Worm (Caenorhabditis elegans) whole organism, midembryonic: ENCODE data around the gene srw-115.

Source experiments
- T22C8.4 ChIP-seq: fragments of 200-800 bp; sonication (Bioruptor generic); IDR thresholded peaks from 2 replicates; pipeline ENCODE4 v1.3.6; 2022; ENCODE audit warnings: missing genetic modification characterization, missing compliant biosample characterization
- cog-1 ChIP-seq: sonication (generic microtip); optimal IDR thresholded peaks from 2 replicates; lab custom pipeline; 2016; ENCODE audit warnings: missing genetic modification characterization, missing compliant biosample characterization
- flt-1 ChIP-seq: fragments of 200-800 bp; sonication (Bioruptor generic); IDR thresholded peaks from 2 replicates; pipeline ENCODE4 v1.3.6; 2022; ENCODE audit warnings: missing genetic modification characterization, missing compliant biosample characterization
- klf-2 ChIP-seq: fragments of 200-800 bp; sonication (Bioruptor generic); conservative IDR thresholded peaks from 2 replicates; pipeline ENCODE4 v1.3.6; 2022; ENCODE audit warnings: missing genetic modification reagents, missing genetic modification characterization, missing compliant biosample characterization
- med-1 ChIP-seq: sonication (generic microtip); optimal IDR thresholded peaks from 2 replicates; lab custom pipeline; 2017; ENCODE audit warnings: missing genetic modification characterization, mild to moderate bottlenecking, missing compliant biosample characterization, antibody characterized with exemption, missing genetic modification reagents; ENCODE audit not compliant: insufficient read depth
- ref-1 ChIP-seq: fragments of 200-800 bp; sonication (Bioruptor generic); conservative IDR thresholded peaks from 2 replicates; pipeline ENCODE4 v1.3.6; 2022; ENCODE audit warnings: missing genetic modification reagents, missing genetic modification characterization, missing compliant biosample characterization
- tab-1 ChIP-seq: fragments of 200-800 bp; sonication (Bioruptor generic); IDR thresholded peaks from 2 replicates; pipeline ENCODE4 v1.3.6; 2022; ENCODE audit warnings: missing genetic modification characterization, missing compliant biosample characterization
- ztf-23 ChIP-seq: fragments of 200-800 bp; sonication (Bioruptor generic); IDR thresholded peaks from 2 replicates; pipeline ENCODE4 v1.3.6; 2022; ENCODE audit warnings: missing genetic modification reagents, missing genetic modification characterization, missing compliant biosample characterization
- ztf-29 ChIP-seq: fragments of 200-800 bp; sonication (Bioruptor generic); IDR thresholded peaks from 2 replicates; pipeline ENCODE4 v1.3.6; 2022; ENCODE audit warnings: missing genetic modification reagents, missing genetic modification characterization, missing compliant biosample characterization

srw-115 gene

DNA sequence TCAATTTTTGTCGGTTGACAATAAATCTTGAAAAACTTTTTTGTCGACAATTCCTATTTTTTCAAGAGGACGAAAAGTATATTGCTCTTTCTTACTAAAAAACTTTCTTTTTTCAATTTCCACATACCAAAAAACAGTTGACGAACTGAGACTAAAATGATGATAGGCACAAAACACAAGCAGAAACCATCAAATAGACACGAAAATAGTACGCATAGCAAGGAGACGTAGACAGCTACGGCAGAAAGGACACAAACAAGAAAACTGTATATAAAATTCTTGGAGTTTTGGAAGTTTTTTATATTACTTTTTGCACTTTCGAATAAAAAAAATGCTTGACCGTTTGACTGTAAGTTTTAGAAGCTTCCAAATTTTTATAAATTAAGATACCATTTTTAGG, 20.5 kb upstream of the srw-115 start, which contains the start of gene K12D9.1:
TSS of gene K12D9.1 (plus strand) at position 301 of the 400 bp plus-strand sequence.
- TF ChIP-seq tab-1 (GFP tag; lab: Robert Waterston, UW) (no peak), med-1 (GFP tag; lab: Kevin White, UChicago) (no peak), ztf-29 (GFP tag; lab: Robert Waterston, UW) (no peak), T22C8.4 (GFP tag; lab: Robert Waterston, UW) (no peak), ref-1 (GFP tag; lab: Robert Waterston, UW) (no peak), klf-2 (GFP tag; lab: Robert Waterston, UW) (no peak), flt-1 (GFP tag; lab: Robert Waterston, UW) (no peak), ztf-23 (GFP tag; lab: Robert Waterston, UW) (no peak), cog-1 (tag; lab: Kevin White, UChicago) (no peak)

DNA sequence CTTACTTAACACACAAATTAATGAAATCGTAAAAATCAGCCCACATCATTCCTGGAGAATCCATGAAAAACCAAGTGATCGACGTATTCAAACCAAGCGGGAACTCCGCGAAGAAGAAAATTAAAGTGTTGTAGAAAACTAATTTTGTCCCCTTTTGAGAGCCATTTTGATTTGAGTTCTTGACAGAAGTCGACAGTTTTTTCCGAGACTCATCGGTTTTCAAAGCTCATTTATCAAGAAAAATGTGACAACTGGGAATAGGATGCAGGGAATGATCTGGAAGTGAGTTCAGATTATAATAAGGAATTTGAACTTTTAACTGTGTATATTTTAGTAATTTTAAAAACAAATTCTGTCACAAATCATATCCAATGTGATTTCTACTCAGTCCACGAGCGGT, 17.7 kb upstream of the srw-115 start, which contains the start of gene srw-135:
TSS of gene srw-135 (minus strand) at position 101 of the 400 bp plus-strand sequence.
- TF ChIP-seq med-1 (GFP tag; lab: Kevin White, UChicago), result no peak
- TF ChIP-seq ztf-29 (GFP tag; lab: Robert Waterston, UW), result no peak
- no peak for TF ChIP-seq flt-1 (GFP tag; lab: Robert Waterston, UW)
- no peak for TF ChIP-seq klf-2 (GFP tag; lab: Robert Waterston, UW)

ce11 chrV:3010468-3010867, 16.8 kb upstream of the srw-115 start, which contains the start of gene srw-136:
srw-136 (minus strand) TSS chrV:3010568.
- no peak for TF ChIP-seq flt-1 (GFP tag; lab: Robert Waterston, UW)

- no peak for TF ChIP-seq ztf-23 (GFP tag; lab: Robert Waterston, UW)
- no peak for TF ChIP-seq T22C8.4 (GFP tag; lab: Robert Waterston, UW)
- no peak for TF ChIP-seq ref-1 (GFP tag; lab: Robert Waterston, UW)
- TF ChIP-seq flt-1 (GFP tag; lab: Robert Waterston, UW), result no peak
- no peak for TF ChIP-seq cog-1 (tag; lab: Kevin White, UChicago)
- TF ChIP-seq tab-1 (GFP tag; lab: Robert Waterston, UW), result no peak
- no peak for TF ChIP-seq ztf-29 (GFP tag; lab: Robert Waterston, UW)
- TF ChIP-seq med-1 (GFP tag; lab: Kevin White, UChicago), result no peak
- TF ChIP-seq klf-2 (GFP tag; lab: Robert Waterston, UW), result no peak
These were observed 12.2 kb upstream of the srw-115 start, which contains the start of gene srw-112 for ce11 chrV:3005964-3006363. srw-112 (minus strand) TSS chrV:3006064.

ce11 chrV:2999736-3000135, 6.0 kb upstream of the srw-115 start, which contains the start of gene srw-119:
srw-119 (minus strand) TSS chrV:2999836.
- no peak for TF ChIP-seq cog-1 (tag; lab: Kevin White, UChicago)
- TF ChIP-seq ref-1 (GFP tag; lab: Robert Waterston, UW), result no peak
- no peak for TF ChIP-seq tab-1 (GFP tag; lab: Robert Waterston, UW)
- no peak for TF ChIP-seq ztf-23 (GFP tag; lab: Robert Waterston, UW)
- TF ChIP-seq med-1 (GFP tag; lab: Kevin White, UChicago), result no peak
- TF ChIP-seq ztf-29 (GFP tag; lab: Robert Waterston, UW), result no peak
- no peak for TF ChIP-seq klf-2 (GFP tag; lab: Robert Waterston, UW)
- no peak for TF ChIP-seq flt-1 (GFP tag; lab: Robert Waterston, UW)
- no peak for TF ChIP-seq T22C8.4 (GFP tag; lab: Robert Waterston, UW)

DNA sequence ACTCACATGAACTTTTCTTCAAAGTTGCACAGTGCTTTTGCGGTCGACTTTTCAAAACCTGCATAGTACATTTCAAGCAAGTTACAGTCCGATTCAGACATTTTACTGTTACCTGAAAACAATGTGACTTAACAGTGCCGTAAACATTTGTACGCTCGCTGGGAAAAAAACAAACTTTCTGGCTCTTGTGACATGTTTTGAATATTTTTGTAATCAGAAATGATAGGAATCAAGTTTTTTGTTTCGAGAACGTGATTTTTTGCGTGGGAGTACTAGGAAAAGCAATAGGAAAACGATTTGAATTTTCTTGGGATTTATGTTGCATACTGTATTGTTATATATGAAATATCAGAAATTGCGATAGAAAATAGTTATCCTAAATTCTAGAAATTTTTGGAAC, 2.4 kb upstream of the srw-115 start, which contains the start of gene srw-120:
TSS of gene srw-120 (minus strand) at position 101 of the 400 bp plus-strand sequence.
- no peak for TF ChIP-seq klf-2 (GFP tag; lab: Robert Waterston, UW)
- TF ChIP-seq cog-1 (tag; lab: Kevin White, UChicago), result no peak
- TF ChIP-seq ref-1 (GFP tag; lab: Robert Waterston, UW), result no peak
- TF ChIP-seq tab-1 (GFP tag; lab: Robert Waterston, UW), result no peak
- TF ChIP-seq flt-1 (GFP tag; lab: Robert Waterston, UW), result no peak
- TF ChIP-seq med-1 (GFP tag; lab: Kevin White, UChicago), result no peak
- TF ChIP-seq ztf-23 (GFP tag; lab: Robert Waterston, UW), result no peak
- TF ChIP-seq ztf-29 (GFP tag; lab: Robert Waterston, UW), result no peak
- TF ChIP-seq T22C8.4 (GFP tag; lab: Robert Waterston, UW), result no peak

ce11 chrV:2992060-2992459, 1.7 kb downstream of the srw-115 start:
- TF ChIP-seq T22C8.4 (GFP tag; lab: Robert Waterston, UW) (no peak), ztf-23 (GFP tag; lab: Robert Waterston, UW) (no peak), med-1 (GFP tag; lab: Kevin White, UChicago) (no peak), flt-1 (GFP tag; lab: Robert Waterston, UW) (no peak), tab-1 (GFP tag; lab: Robert Waterston, UW) (no peak), ref-1 (GFP tag; lab: Robert Waterston, UW) (no peak), ztf-29 (GFP tag; lab: Robert Waterston, UW) (no peak), cog-1 (tag; lab: Kevin White, UChicago) (no peak), klf-2 (GFP tag; lab: Robert Waterston, UW) (no peak)

DNA sequence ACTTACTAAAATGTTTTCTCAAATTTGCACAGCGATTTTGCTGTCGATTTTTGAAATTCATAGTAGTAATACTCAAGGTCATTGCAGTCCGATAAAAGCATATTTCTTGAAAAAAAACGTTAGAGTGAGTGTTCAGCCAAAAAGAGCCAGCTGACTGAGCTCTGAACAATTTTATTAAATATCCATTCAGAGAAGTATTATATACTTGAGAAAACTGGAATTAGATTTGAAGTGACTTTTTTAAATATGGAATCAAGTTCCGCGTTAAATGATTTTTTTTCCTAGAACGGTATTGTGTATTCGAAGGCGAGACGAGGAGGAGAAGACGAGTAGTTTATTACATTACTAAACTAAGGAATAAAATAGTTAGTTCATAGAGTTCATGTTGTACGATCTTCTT, 2.2 kb downstream of the srw-115 start, which contains the start of gene srw-121:
TSS of gene srw-121 (minus strand) at position 101 of the 400 bp plus-strand sequence.
- TF ChIP-seq med-1 (GFP tag; lab: Kevin White, UChicago), result no peak
- TF ChIP-seq tab-1 (GFP tag; lab: Robert Waterston, UW), result no peak
- TF ChIP-seq ref-1 (GFP tag; lab: Robert Waterston, UW), result no peak
- no peak for TF ChIP-seq flt-1 (GFP tag; lab: Robert Waterston, UW)
- TF ChIP-seq T22C8.4 (GFP tag; lab: Robert Waterston, UW), result no peak
- TF ChIP-seq cog-1 (tag; lab: Kevin White, UChicago), result no peak
- no peak for TF ChIP-seq klf-2 (GFP tag; lab: Robert Waterston, UW)
- no peak for TF ChIP-seq ztf-29 (GFP tag; lab: Robert Waterston, UW)
- no peak for TF ChIP-seq ztf-23 (GFP tag; lab: Robert Waterston, UW)

DNA sequence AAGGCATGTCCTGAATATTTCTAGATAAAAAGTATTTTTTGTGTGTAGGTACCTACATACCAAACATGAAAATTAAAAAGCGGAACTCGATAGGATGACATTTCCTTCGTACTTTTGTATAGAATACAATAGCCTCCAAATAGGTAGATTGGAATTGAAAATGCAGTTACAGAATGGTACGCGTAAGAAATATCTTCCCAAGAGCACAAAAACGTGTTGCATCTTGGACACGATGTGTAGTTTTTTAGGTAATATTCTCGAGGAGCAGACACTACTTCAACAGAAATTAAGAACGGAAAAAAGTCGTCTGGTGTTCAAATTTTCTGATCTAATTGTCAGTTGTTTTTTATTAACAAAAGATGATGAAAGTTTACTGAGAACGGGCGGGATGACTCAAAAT, 6.3 kb downstream of the srw-115 start, which contains the start of gene srh-85:
TSS of gene srh-85 (minus strand) at position 101 of the 400 bp plus-strand sequence.
- TF ChIP-seq med-1 (GFP tag; lab: Kevin White, UChicago) (no peak), ztf-23 (GFP tag; lab: Robert Waterston, UW) (no peak), ztf-29 (GFP tag; lab: Robert Waterston, UW) (no peak), flt-1 (GFP tag; lab: Robert Waterston, UW) (no peak), ref-1 (GFP tag; lab: Robert Waterston, UW) (no peak), tab-1 (GFP tag; lab: Robert Waterston, UW) (no peak), cog-1 (tag; lab: Kevin White, UChicago) (no peak), klf-2 (GFP tag; lab: Robert Waterston, UW) (no peak), T22C8.4 (GFP tag; lab: Robert Waterston, UW) (no peak)
